Worm (Caenorhabditis elegans): ENCODE results near the gene F18E9.4.
A peak's percentile ranks its signal among the peaks of the same experiment; 100 is the strongest.
"Not testable (repeated sequence)": the region's sequence is repeated elsewhere in the genome, so short reads cannot be mapped to it uniquely, and the experiment has no call there.

The F18E9.4 gene

DNA sequence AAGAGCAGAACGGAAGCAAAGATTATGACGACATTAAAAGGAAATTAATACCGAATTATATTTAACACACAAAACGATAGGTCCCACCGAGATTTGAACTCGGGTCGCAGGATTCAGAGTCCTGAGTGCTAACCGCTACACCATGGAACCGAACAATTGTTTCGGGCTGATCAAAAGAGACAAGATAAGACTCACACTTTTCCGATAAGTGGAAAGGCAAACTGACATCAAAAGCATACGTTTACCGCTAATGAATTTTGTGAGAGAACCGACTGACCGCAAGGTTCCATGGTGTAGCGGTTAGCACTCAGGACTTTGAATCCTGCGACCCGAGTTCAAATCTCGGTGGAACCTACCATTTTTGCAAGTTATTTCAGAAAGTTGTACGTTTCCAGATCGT, 28.4 kb downstream of the F18E9.4 start (continued):
- no peak for TF ChIP-seq zag-1 (tag; optimal IDR thresholded peaks at IDR 0.05)
- TF ChIP-seq nhr-48 (tag; optimal IDR thresholded peaks at IDR 0.05) = no peak
- TF ChIP-seq nhr-6 (tag; optimal IDR thresholded peaks at IDR 0.05) = peak; percentile 43
- TF ChIP-seq duxl-1 (tag; optimal IDR thresholded peaks at IDR 0.05; ENCODE audit: poor library complexity) = no peak
- TF ChIP-seq dpl-1 (GFP tag; optimal IDR thresholded peaks at IDR 0.05) = peak; percentile 36
- no peak for TF ChIP-seq dmd-9 (GFP tag; IDR thresholded peaks at IDR 0.05)
- peak; percentile 56 for TF ChIP-seq zip-2 (tag; optimal IDR thresholded peaks at IDR 0.05)
- TF ChIP-seq ces-1 (GFP tag; optimal IDR thresholded peaks at IDR 0.05) = no peak
- no peak for TF ChIP-seq daf-12 (tag; optimal IDR thresholded peaks at IDR 0.05)
- TF ChIP-seq ceh-44 (GFP tag; IDR thresholded peaks at IDR 0.05) = peak; percentile 63; the same call in 1 of the 2 replicates
- peak; percentile 22 for TF ChIP-seq Y5F2A.4 (GFP tag; optimal IDR thresholded peaks at IDR 0.05)
- peak; percentile 5 for TF ChIP-seq spr-1 (tag; optimal IDR thresholded peaks at IDR 0.05)
- TF ChIP-seq nhr-77 (tag; optimal IDR thresholded peaks at IDR 0.05) = no peak
- no peak for TF ChIP-seq lsy-2 (tag; optimal IDR thresholded peaks at IDR 0.05)
- TF ChIP-seq cey-2 (tag; optimal IDR thresholded peaks at IDR 0.05; ENCODE audit: borderline replicate concordance, insufficient read depth) = no peak
- TF ChIP-seq sdz-12 (GFP tag; optimal IDR thresholded peaks at IDR 0.05) = peak; percentile 12
- TF ChIP-seq lin-38 (GFP tag; IDR thresholded peaks at IDR 0.05) = no peak; the same call in none of the 2 replicates
- peak; percentile 18 for TF ChIP-seq pqm-1 (tag; optimal IDR thresholded peaks at IDR 0.05)
- 0 out of 2 replicates have a peak, but pooled peaks have one; percentile 65 for TF ChIP-seq nhr-42 (GFP tag; IDR thresholded peaks at IDR 0.05)
- TF ChIP-seq lin-15B (tag; optimal IDR thresholded peaks at IDR 0.05) = no peak
- peak in 1 of 2 experiments; percentile 0 for TF ChIP-seq mdl-1 (tag; optimal IDR thresholded peaks at IDR 0.05)
- peak; percentile 57 for TF ChIP-seq hlh-30 (tag; optimal IDR thresholded peaks at IDR 0.05; ENCODE audit: insufficient read depth)
- no peak for TF ChIP-seq jun-1 (tag; optimal IDR thresholded peaks at IDR 0.05)
- no peak for TF ChIP-seq hif-1 (tag; optimal IDR thresholded peaks at IDR 0.05)
- peak; percentile 42 for TF ChIP-seq lir-3 (tag; optimal IDR thresholded peaks at IDR 0.05)
- TF ChIP-seq F37D6.2 (tag; optimal IDR thresholded peaks at IDR 0.05) = peak; percentile 14
- peak; percentile 69; the same call in 1 of the 2 replicates for TF ChIP-seq lin-1 (GFP tag; IDR thresholded peaks at IDR 0.05)
- no peak for TF ChIP-seq skn-1 (tag; optimal IDR thresholded peaks at IDR 0.05)
- peak; percentile 67 for TF ChIP-seq nhr-102 (tag; optimal IDR thresholded peaks at IDR 0.05)
- TF ChIP-seq fos-1 (tag; optimal IDR thresholded peaks at IDR 0.05) = no peak
- TF ChIP-seq egl-43 (GFP tag; IDR thresholded peaks at IDR 0.05) = no peak; the same call in 1 of the 2 replicates
- no peak; the same call in 1 of the 2 replicates for TF ChIP-seq nhr-41 (GFP tag; IDR thresholded peaks at IDR 0.05)
- peak; percentile 92 for TF ChIP-seq F26F4.8 (GFP tag; conservative IDR thresholded peaks at IDR 0.05)
- no peak; the same call in 1 of the 2 replicates for TF ChIP-seq Y48G9A.11 (GFP tag; IDR thresholded peaks at IDR 0.05)

DNA sequence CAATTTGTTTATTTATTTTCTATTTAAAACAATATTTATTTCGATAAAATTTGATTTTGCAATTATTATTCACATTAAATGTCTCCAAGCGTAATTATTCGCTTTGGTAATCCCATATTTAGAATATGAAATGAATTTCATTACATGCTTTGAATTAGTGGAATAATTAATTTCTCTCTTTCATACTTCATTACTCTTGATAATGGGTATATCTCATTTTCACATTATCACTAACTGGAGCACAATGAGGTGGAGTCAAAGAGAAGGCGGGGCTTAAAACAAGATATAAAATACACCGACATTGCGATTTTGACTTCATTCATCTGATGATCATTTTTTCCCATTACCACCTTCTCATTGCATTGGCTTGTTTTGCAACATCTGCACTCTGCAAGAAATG, 30.3 kb downstream of the F18E9.4 start, which contains the start of gene K01A12.4:
TSS of gene K01A12.4 (plus strand) at position 301 of the 400 bp plus-strand sequence.
- not testable (repeated sequence) for TF ChIP-seq mep-1, pqm-1, F37D6.2 (tag; optimal IDR thresholded peaks at IDR 0.05)

- no peak for TF ChIP-seq F26F4.8 (GFP tag; conservative IDR thresholded peaks at IDR 0.05)
- no peak for TF ChIP-seq Y75B8A.6 (GFP tag; IDR thresholded peaks at IDR 0.05)
- peak in 1 of 2 experiments; percentile 58 for TF ChIP-seq unc-62 (GFP tag; optimal IDR thresholded peaks at IDR 0.05 in 1 of 2)
- TF ChIP-seq unc-62 (tag; optimal IDR thresholded peaks at IDR 0.05) = no peak
- peak; percentile 12 for TF ChIP-seq aha-1 (tag)
- peak; percentile 26 for TF ChIP-seq nhr-11 (tag; optimal IDR thresholded peaks at IDR 0.05)
- TF ChIP-seq unc-130 (GFP tag; optimal IDR thresholded peaks at IDR 0.05) = no peak
- TF ChIP-seq mes-2 (tag; optimal IDR thresholded peaks at IDR 0.05; ENCODE audit: poor library complexity, severe bottlenecking) = no peak
Measured at ce11 chrX:8612278-8612677, 32.0 kb downstream of the F18E9.4 start.
